Worm (Caenorhabditis elegans) whole organism, young adult: Measurements from ENCODE around the gene F49F1.4.

Experiments
- B0035.1 ChIP-seq: sonication (generic microtip); optimal IDR thresholded peaks from 2 replicates; lab custom pipeline; 2016; ENCODE audit warnings: missing genetic modification characterization, mild to moderate bottlenecking, missing compliant biosample characterization, missing genotype, missing genetic modification reagents
- B0336.3 ChIP-seq: fragments of 200-800 bp; sonication (Bioruptor generic); IDR thresholded peaks from 2 replicates; pipeline ENCODE4 v1.3.6; 2022; ENCODE audit warnings: missing genetic modification characterization, missing compliant biosample characterization
- C17E4.6 ChIP-seq: fragments of 200-800 bp; sonication (Bioruptor generic); IDR thresholded peaks from 2 replicates; pipeline ENCODE4 v1.3.6; 2022; ENCODE audit warnings: missing genetic modification reagents, missing genetic modification characterization, missing compliant biosample characterization
- D2030.7 ChIP-seq: fragments of 200-800 bp; sonication (Bioruptor generic); IDR thresholded peaks from 2 replicates; pipeline ENCODE4 v1.3.6; 2022; ENCODE audit warnings: missing genetic modification reagents, missing genetic modification characterization, missing compliant biosample characterization
- F10E7.11 ChIP-seq: sonication (generic microtip); optimal IDR thresholded peaks from 2 replicates; lab custom pipeline; 2017; ENCODE audit warnings: mild to moderate bottlenecking, missing genetic modification characterization, moderate library complexity, missing compliant biosample characterization
- F57C9.4 ChIP-seq: sonication (generic microtip); optimal IDR thresholded peaks from 2 replicates; lab custom pipeline; 2017; ENCODE audit warnings: mild to moderate bottlenecking, missing genetic modification characterization, missing compliant biosample characterization
- T07F8.4 ChIP-seq: sonication (generic microtip); optimal IDR thresholded peaks from 2 replicates; lab custom pipeline; 2016; ENCODE audit warnings: mild to moderate bottlenecking, missing genetic modification characterization, moderate library complexity, missing compliant biosample characterization
- Y53G8AR.9 ChIP-seq: fragments of 200-800 bp; sonication (Bioruptor generic); conservative IDR thresholded peaks from 2 replicates; pipeline ENCODE4 v1.3.6; 2022; ENCODE audit warnings: missing genetic modification reagents, missing genetic modification characterization, missing compliant biosample characterization
- Y56A3A.18 ChIP-seq: fragments of 200-800 bp; sonication (Bioruptor generic); IDR thresholded peaks from 2 replicates; pipeline ENCODE4 v1.3.6; 2022; ENCODE audit warnings: missing genetic modification reagents, missing genetic modification characterization, missing compliant biosample characterization
- Y79H2A.3 ChIP-seq: fragments of 200-800 bp; sonication (Bioruptor generic); conservative IDR thresholded peaks from 2 replicates; pipeline ENCODE4 v1.3.6; 2022; ENCODE audit warnings: missing genetic modification reagents, missing genetic modification characterization, missing compliant biosample characterization
- aptf-3 ChIP-seq: fragments of 200-800 bp; sonication (Bioruptor generic); IDR thresholded peaks from 2 replicates; pipeline ENCODE4 v1.3.6; 2022; ENCODE audit warnings: missing genetic modification characterization, missing compliant biosample characterization
- attf-3 ChIP-seq: fragments of 200-800 bp; sonication (Bioruptor generic); conservative IDR thresholded peaks from 2 replicates; pipeline ENCODE4 v1.3.6; 2022; ENCODE audit warnings: missing genetic modification reagents, missing genetic modification characterization, missing compliant biosample characterization
- attf-6 ChIP-seq: fragments of 200-800 bp; sonication (Bioruptor generic); IDR thresholded peaks from 2 replicates; pipeline ENCODE4 v1.3.6; 2022; ENCODE audit warnings: missing genetic modification reagents, missing genetic modification characterization, missing compliant biosample characterization
- ccch-3 ChIP-seq: fragments of 200-800 bp; sonication (Bioruptor generic); optimal IDR thresholded peaks from 2 replicates; lab custom pipeline; 2018; ENCODE audit warnings: mild to moderate bottlenecking, missing genetic modification characterization, missing compliant biosample characterization
- cebp-1 ChIP-seq, 2 experiments: fragments of 200-800 bp in 1 of 2; sonication (Bioruptor generic) in 1 of 2; sonication (generic microtip) in 1 of 2; IDR thresholded peaks in 1 of 2; optimal IDR thresholded peaks in 1 of 2; 2 replicates each; pipeline versions ENCODE4 v1.3.6 to Lab custom; 2017 to 2022; ENCODE audit warnings: missing compliant biosample characterization in 2 of 2, missing genetic modification characterization in 2 of 2, mild to moderate bottlenecking in 1 of 2, missing genetic modification reagents in 1 of 2, moderate library complexity in 1 of 2
- cebp-2 ChIP-seq: fragments of 200-800 bp; sonication (Bioruptor generic); IDR thresholded peaks from 2 replicates; pipeline ENCODE4 v1.3.6; 2022; ENCODE audit warnings: missing genetic modification characterization, missing compliant biosample characterization
- dox-1 ChIP-seq: fragments of 200-800 bp; sonication (Bioruptor generic); IDR thresholded peaks from 2 replicates; pipeline ENCODE4 v1.3.6; 2022; ENCODE audit warnings: missing genetic modification reagents, missing genetic modification characterization, missing compliant biosample characterization
- dpff-1 ChIP-seq: sonication (generic microtip); optimal IDR thresholded peaks from 2 replicates; lab custom pipeline; 2017; ENCODE audit warnings: mild to moderate bottlenecking, missing genetic modification characterization, missing compliant biosample characterization
- ets-4 ChIP-seq: fragments of 200-800 bp; sonication (Bioruptor generic); optimal IDR thresholded peaks from 2 replicates; lab custom pipeline; 2018; ENCODE audit warnings: mild to moderate bottlenecking, missing genetic modification characterization, missing compliant biosample characterization
- fkh-3 ChIP-seq: sonication (generic microtip); optimal IDR thresholded peaks from 2 replicates; lab custom pipeline; 2016; ENCODE audit warnings: mild to moderate bottlenecking, missing genetic modification characterization, missing compliant biosample characterization
- hmg-20 ChIP-seq: fragments of 200-800 bp; sonication (Bioruptor generic); IDR thresholded peaks from 2 replicates; pipeline ENCODE4 v1.3.6; 2022; ENCODE audit warnings: missing genetic modification reagents, missing genetic modification characterization, missing compliant biosample characterization
- lin-40 ChIP-seq: sonication (generic microtip); optimal IDR thresholded peaks from 2 replicates; lab custom pipeline; 2016; ENCODE audit warnings: missing genetic modification characterization, mild to moderate bottlenecking, missing compliant biosample characterization, missing genotype, missing genetic modification reagents
- lin-54 ChIP-seq: fragments of 200-800 bp; sonication (Bioruptor generic); optimal IDR thresholded peaks from 2 replicates; lab custom pipeline; 2018; ENCODE audit warnings: mild to moderate bottlenecking, missing genetic modification characterization, missing compliant biosample characterization
- mel-28 ChIP-seq: sonication (generic microtip); optimal IDR thresholded peaks from 2 replicates; lab custom pipeline; 2016; ENCODE audit warnings: borderline replicate concordance, mild to moderate bottlenecking, missing genetic modification characterization, missing compliant biosample characterization
- nfya-1 ChIP-seq: sonication (generic microtip); optimal IDR thresholded peaks from 2 replicates; lab custom pipeline; 2017; ENCODE audit warnings: antibody characterized with exemption, missing compliant biosample characterization, missing genetic modification characterization, borderline replicate concordance; ENCODE audit not compliant: insufficient read depth
- pbrm-1 ChIP-seq: fragments of 200-800 bp; sonication (Bioruptor generic); IDR thresholded peaks from 2 replicates; pipeline ENCODE4 v1.3.6; 2022; ENCODE audit warnings: missing genetic modification reagents, missing genetic modification characterization, missing compliant biosample characterization
- pha-4 ChIP-seq: fragments of 150-350 bp; sonication (generic microtip); optimal IDR thresholded peaks from 2 replicates; lab custom pipeline; 2014; ENCODE audit warnings: missing biosample characterization, missing genetic modification reagents, missing genetic modification characterization
- rec-8 ChIP-seq, 2 experiments: sonication (generic microtip); optimal IDR thresholded peaks; 2 replicates each; lab custom pipeline; 2016; ENCODE audit warnings: mild to moderate bottlenecking in 2 of 2, missing genetic modification characterization in 2 of 2, missing genetic modification reagents in 2 of 2, missing genotype in 2 of 2, missing biosample characterization in 1 of 2, missing compliant biosample characterization in 1 of 2, moderate library complexity in 1 of 2
- snpc-3.4 ChIP-seq: sonication (generic microtip); optimal IDR thresholded peaks from 2 replicates; lab custom pipeline; 2017; ENCODE audit warnings: missing genetic modification characterization, mild to moderate bottlenecking, missing compliant biosample characterization, antibody characterized with exemption, moderate library complexity, missing genotype, missing genetic modification reagents
- somi-1 ChIP-seq: fragments of 200-800 bp; sonication (Bioruptor generic); optimal IDR thresholded peaks from 2 replicates; lab custom pipeline; 2018; ENCODE audit warnings: mild to moderate bottlenecking, missing genetic modification characterization, missing compliant biosample characterization
- zim-3 ChIP-seq: sonication (generic microtip); optimal IDR thresholded peaks from 2 replicates; lab custom pipeline; 2017; ENCODE audit warnings: mild to moderate bottlenecking, missing genetic modification characterization, moderate library complexity, missing compliant biosample characterization
- ztf-26 ChIP-seq: sonication (generic microtip); optimal IDR thresholded peaks from 2 replicates; lab custom pipeline; 2017; ENCODE audit warnings: missing genetic modification characterization, missing compliant biosample characterization
- ztf-28 ChIP-seq: fragments of 200-800 bp; sonication (Bioruptor generic); IDR thresholded peaks from 2 replicates; pipeline ENCODE4 v1.3.6; 2022; ENCODE audit warnings: missing genetic modification reagents, missing genetic modification characterization, missing compliant biosample characterization
- ztf-3 ChIP-seq: fragments of 200-800 bp; sonication (Bioruptor generic); optimal IDR thresholded peaks from 2 replicates; lab custom pipeline; 2018; ENCODE audit warnings: mild to moderate bottlenecking, missing genetic modification characterization, missing compliant biosample characterization

Gene F49F1.4

ce11 chrIV:4083094-4083493 is 32.4 kb downstream of the F49F1.4 start:
- TF ChIP-seq B0336.3 (GFP tag; lab: Robert Waterston, UW) (peak; percentile 82), rec-8 (tag; optimal IDR thresholded peaks at IDR 0.05; lab: Kevin White, UChicago) (no peak), Y53G8AR.9 (GFP tag; lab: Robert Waterston, UW) (0 out of 2 replicates have a peak, but pooled peaks have one; percentile 36), F10E7.11 (tag; lab: Kevin White, UChicago) (no peak), snpc-3.4 (tag; lab: Kevin White, UChicago) (peak; percentile 33)

- no peak for TF ChIP-seq mel-28 (tag; lab: Kevin White, UChicago)
- TF ChIP-seq ztf-26 (tag; lab: Kevin White, UChicago), result no peak
- no peak for TF ChIP-seq C17E4.6 (GFP tag; lab: Robert Waterston, UW)
- no peak for TF ChIP-seq lin-54 (GFP tag; lab: Kevin White, UChicago)
- no peak for TF ChIP-seq lin-40 (tag; lab: Kevin White, UChicago)
- TF ChIP-seq ztf-28 (GFP tag; lab: Robert Waterston, UW), result no peak
- no peak for TF ChIP-seq attf-6 (GFP tag; lab: Robert Waterston, UW)
These were observed 32.9 kb downstream of the F49F1.4 start for ce11 chrIV:4082599-4082998.

- TF ChIP-seq cebp-2, result no peak
- no peak for TF ChIP-seq aptf-3 (GFP tag; lab: Robert Waterston, UW)
- no peak for TF ChIP-seq zim-3 (tag; lab: Kevin White, UChicago)
- no peak for TF ChIP-seq ets-4 (GFP tag; lab: Kevin White, UChicago)
- no peak for TF ChIP-seq cebp-1 (GFP tag; IDR thresholded peaks at IDR 0.05; lab: Robert Waterston, UW)
- TF ChIP-seq cebp-1 (tag; optimal IDR thresholded peaks at IDR 0.05; lab: Kevin White, UChicago), result no peak
- TF ChIP-seq F57C9.4 (tag; lab: Kevin White, UChicago), result no peak
These were observed 34.7 kb downstream of the F49F1.4 start, which contains the start of the genes C35B1.9 and C35B1.3 for ce11 chrIV:4080846-4081245. TSS of gene C35B1.9 (minus strand) at chrIV:4080946. TSS of gene C35B1.3 (plus strand) at chrIV:4081151.

ce11 chrIV:4079514-4079913 is 36.0 kb downstream of the F49F1.4 start, which contains the start of gene C35B1.4:
TSS of gene C35B1.4 (plus strand) at chrIV:4079814.
- TF ChIP-seq dox-1 (GFP tag; lab: Robert Waterston, UW), result no peak
- TF ChIP-seq Y56A3A.18 (GFP tag; lab: Robert Waterston, UW), result no peak
- no peak for TF ChIP-seq fkh-3 (tag; lab: Kevin White, UChicago)
- no peak for TF ChIP-seq T07F8.4 (tag; lab: Kevin White, UChicago)
- TF ChIP-seq B0035.1 (tag; lab: Kevin White, UChicago), result no peak
- no peak for TF ChIP-seq F10E7.11 (tag; lab: Kevin White, UChicago)
- no peak for TF ChIP-seq dpff-1 (tag; lab: Kevin White, UChicago)
- no peak for TF ChIP-seq D2030.7 (GFP tag; lab: Robert Waterston, UW)
- TF ChIP-seq cebp-1 (GFP tag; IDR thresholded peaks at IDR 0.05; lab: Robert Waterston, UW), result no peak
- no peak for TF ChIP-seq cebp-1 (tag; optimal IDR thresholded peaks at IDR 0.05; lab: Kevin White, UChicago)
- no peak for TF ChIP-seq snpc-3.4 (tag; lab: Kevin White, UChicago)
- TF ChIP-seq nfya-1 (tag; lab: Kevin White, UChicago), result no peak
- no peak for TF ChIP-seq somi-1 (GFP tag; lab: Kevin White, UChicago)
- no peak for TF ChIP-seq pbrm-1
- TF ChIP-seq pha-4 (tag; lab: Kevin White, UChicago), result no peak
- TF ChIP-seq hmg-20 (GFP tag; lab: Robert Waterston, UW), result no peak
- no peak for TF ChIP-seq Y79H2A.3 (GFP tag; lab: Robert Waterston, UW)
- TF ChIP-seq attf-6 (GFP tag; lab: Robert Waterston, UW), result no peak
- TF ChIP-seq ztf-3 (GFP tag; lab: Kevin White, UChicago), result no peak
- TF ChIP-seq attf-3, result no peak
- no peak for TF ChIP-seq ccch-3 (GFP tag; lab: Kevin White, UChicago)
- TF ChIP-seq, all 124 proteins: peak for 0
